Worm (Caenorhabditis elegans) whole organism, L1 larva: Measurements from ENCODE around the gene riok-3.

Experiments
- aly-2 ChIP-seq: fragments of 150-350 bp; optimal IDR thresholded peaks from 2 replicates; lab custom pipeline; 2014; ENCODE audit warnings: missing biosample characterization, missing genetic modification characterization
- ama-1 ChIP-seq: fragments of 150-350 bp; optimal IDR thresholded peaks from 2 replicates; lab custom pipeline; 2014
- ces-1 ChIP-seq: fragments of 150-350 bp; optimal IDR thresholded peaks from 2 replicates; lab custom pipeline; 2014; ENCODE audit warnings: missing biosample characterization, missing genetic modification reagents, missing genetic modification characterization
- elt-2 ChIP-seq: sonication (generic microtip); optimal IDR thresholded peaks from 2 replicates; lab custom pipeline; 2016; ENCODE audit warnings: missing genetic modification characterization, mild to moderate bottlenecking, inconsistent platforms, missing compliant biosample characterization, missing genetic modification reagents
- hpl-2 ChIP-seq: fragments of 150-350 bp; optimal IDR thresholded peaks from 2 replicates; lab custom pipeline; 2014; ENCODE audit warnings: missing biosample characterization, missing genetic modification reagents, missing genetic modification characterization
- mdl-1 ChIP-seq, 2 experiments: fragments of 150-350 bp; optimal IDR thresholded peaks; 2 replicates each; lab custom pipeline; 2014 to 2017; ENCODE audit warnings: missing biosample characterization in 2 of 2, missing genetic modification characterization in 2 of 2, inconsistent platforms in 1 of 2
- mep-1 ChIP-seq: fragments of 150-350 bp; optimal IDR thresholded peaks from 2 replicates; lab custom pipeline; 2014; ENCODE audit warnings: missing biosample characterization, missing genetic modification characterization
- nhr-12 ChIP-seq: sonication (generic microtip); optimal IDR thresholded peaks from 2 replicates; lab custom pipeline; 2017; ENCODE audit warnings: missing biosample characterization, missing genetic modification characterization
- nhr-76 ChIP-seq: sonication (generic microtip); optimal IDR thresholded peaks from 2 replicates; lab custom pipeline; 2017; ENCODE audit warnings: missing biosample characterization, missing genetic modification characterization
- nhr-90 ChIP-seq: sonication (generic microtip); optimal IDR thresholded peaks from 2 replicates; lab custom pipeline; 2016; ENCODE audit warnings: mild to moderate bottlenecking, missing genetic modification characterization, missing compliant biosample characterization; ENCODE audit not compliant: poor library complexity
- pqm-1 ChIP-seq: sonication (generic microtip); optimal IDR thresholded peaks from 3 replicates; lab custom pipeline; 2017; ENCODE audit warnings: missing biosample characterization, missing genetic modification characterization
- snpc-4 ChIP-seq: fragments of 150-350 bp; optimal IDR thresholded peaks from 2 replicates; lab custom pipeline; 2014; ENCODE audit warnings: missing biosample characterization, missing genetic modification characterization
- unc-30 ChIP-seq: sonication (generic microtip); optimal IDR thresholded peaks from 2 replicates; lab custom pipeline; 2017; ENCODE audit warnings: missing biosample characterization, missing genetic modification characterization
- zag-1 ChIP-seq: fragments of 150-350 bp; optimal IDR thresholded peaks from 2 replicates; lab custom pipeline; 2014; ENCODE audit warnings: missing biosample characterization, missing genetic modification characterization

ce11 chrIII:9826005-9826404, 21.2 kb upstream of the riok-3 start:
- TF ChIP-seq aly-2 (peak; percentile 15), mdl-1 (tag; optimal IDR thresholded peaks at IDR 0.05; lab: Kevin White, UChicago) (peak in 1 of 2 experiments; percentile 66), snpc-4 (tag; lab: Kevin White, UChicago) (no peak), elt-2 (peak; percentile 61), pqm-1 (tag; lab: Kevin White, UChicago) (no peak), nhr-76 (tag; lab: Kevin White, UChicago) (no peak), ces-1 (no peak), mep-1 (tag; lab: Kevin White, UChicago) (peak; percentile 76), unc-30 (tag; lab: Kevin White, UChicago) (no peak), nhr-12 (no peak), hpl-2 (GFP tag; lab: Kevin White, UChicago) (peak; percentile 10), zag-1 (tag; lab: Kevin White, UChicago) (no peak), ama-1 (lab: Kevin White, UChicago) (peak; percentile 89), nhr-90 (tag; lab: Kevin White, UChicago) (peak; percentile 42)
